Worm (Caenorhabditis elegans): Measurements from ENCODE around the gene srg-8.

srg-8 gene

DNA sequence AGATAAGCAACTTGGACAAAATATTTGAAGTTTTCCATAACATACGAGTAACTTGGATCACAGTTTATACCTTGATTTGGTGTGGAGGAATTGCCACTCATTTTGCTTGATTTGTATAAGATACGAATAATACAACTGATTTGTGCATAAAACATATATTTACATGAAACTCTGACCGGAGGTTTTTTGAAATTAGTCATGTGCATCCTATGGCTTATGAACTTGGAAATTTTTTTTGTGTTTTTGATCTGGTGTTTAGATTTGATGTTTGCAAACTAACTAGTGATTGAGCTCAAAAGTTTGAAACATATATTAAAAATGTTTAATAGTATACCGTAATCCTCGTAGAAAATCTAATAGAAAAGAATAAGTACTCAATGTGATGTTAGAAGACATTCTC lies at the start of gene srg-8:
Gene srg-8 (minus strand): TSS at position 101 of the 400 bp plus-strand sequence.
- TF ChIP-seq lin-13 (tag; optimal IDR thresholded peaks at IDR 0.05) (no peak), snpc-4 (tag; optimal IDR thresholded peaks at IDR 0.05) (no peak), ceh-43 (GFP tag; optimal IDR thresholded peaks at IDR 0.05) (no peak), nhr-237 (tag; optimal IDR thresholded peaks at IDR 0.05) (no peak), mep-1 (tag; optimal IDR thresholded peaks at IDR 0.05) (no peak), lsy-2 (tag; optimal IDR thresholded peaks at IDR 0.05) (no peak), drap-1 (GFP tag; optimal IDR thresholded peaks at IDR 0.05) (no peak), tbx-8 (GFP tag; optimal IDR thresholded peaks at IDR 0.05) (no peak), bed-3 (GFP tag; optimal IDR thresholded peaks at IDR 0.05) (no peak), pha-4 (tag; optimal IDR thresholded peaks at IDR 0.05) (no peak)

DNA sequence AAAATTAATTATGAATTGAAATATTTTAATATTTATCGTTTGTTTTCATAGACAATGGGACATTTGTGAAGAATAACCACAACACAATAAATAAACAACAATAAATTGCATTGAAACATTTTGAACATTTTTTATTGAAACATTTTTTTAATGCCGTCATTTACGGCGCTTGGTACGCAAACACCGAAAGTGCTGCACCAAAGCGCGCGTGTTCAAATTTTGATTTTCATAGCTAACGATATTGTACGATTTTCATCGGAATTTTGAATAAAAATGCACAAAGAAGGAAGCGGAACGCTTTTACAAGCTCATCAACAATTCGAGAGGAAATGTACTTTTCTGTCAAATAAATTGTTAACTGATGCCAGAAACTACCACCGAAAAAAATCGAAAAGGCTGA lies 49.1 kb upstream of the srg-8 start:
- TF ChIP-seq flh-1 (GFP tag; optimal IDR thresholded peaks at IDR 0.05) = no peak
- TF ChIP-seq lsy-2 (tag; optimal IDR thresholded peaks at IDR 0.05) = no peak
- no peak for TF ChIP-seq ceh-39 (tag; optimal IDR thresholded peaks at IDR 0.05)
- no peak for TF ChIP-seq mep-1 (tag; optimal IDR thresholded peaks at IDR 0.05)
- TF ChIP-seq unc-39 (tag; optimal IDR thresholded peaks at IDR 0.05) = no peak

DNA sequence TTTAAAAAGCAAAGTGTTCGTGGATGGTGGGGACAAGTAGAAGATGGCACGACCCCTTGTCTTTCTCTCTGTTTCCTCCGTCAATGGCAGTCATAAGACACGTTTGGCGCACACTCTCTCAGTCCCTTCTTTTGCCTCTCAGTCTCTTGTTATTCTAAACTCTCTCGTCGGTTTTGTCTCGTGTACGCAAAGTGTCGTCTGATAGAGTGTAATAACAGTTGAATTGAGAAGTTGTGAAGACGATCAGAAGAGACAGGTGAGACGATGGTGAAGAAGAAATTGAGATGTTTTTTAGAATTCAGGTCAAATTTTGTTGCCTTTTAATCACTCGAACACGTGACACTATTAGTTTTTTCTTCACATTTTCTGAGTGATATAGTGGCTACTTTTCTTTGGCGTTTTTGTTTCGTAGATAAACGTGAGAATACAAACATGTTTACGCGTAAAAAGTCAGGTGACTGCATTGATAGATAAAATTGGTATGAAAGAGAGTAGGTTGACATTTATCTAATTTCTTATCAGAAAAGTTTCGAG lies 48.5 kb upstream of the srg-8 start, which contains the start of gene F47D12.9:
Gene F47D12.9 (minus strand): TSS at position 267 of the 534 bp plus-strand sequence.
- TF ChIP-seq blmp-1 (tag; optimal IDR thresholded peaks at IDR 0.05) (no peak), ceh-83 (GFP tag; optimal IDR thresholded peaks at IDR 0.05) (no peak), zip-8 (tag; optimal IDR thresholded peaks at IDR 0.05) (no peak), lin-13 (tag; optimal IDR thresholded peaks at IDR 0.05) (peak; percentile 39), mep-1 (tag; optimal IDR thresholded peaks at IDR 0.05) (peak; percentile 54), elt-3 (tag; optimal IDR thresholded peaks at IDR 0.05) (no peak), nhr-2 (tag; optimal IDR thresholded peaks at IDR 0.05) (no peak), drap-1 (GFP tag; optimal IDR thresholded peaks at IDR 0.05) (no peak), nhr-237 (tag; optimal IDR thresholded peaks at IDR 0.05) (no peak), snpc-4 (tag; optimal IDR thresholded peaks at IDR 0.05) (no peak), sptf-1 (tag; optimal IDR thresholded peaks at IDR 0.05) (no peak), unc-62 (GFP tag; optimal IDR thresholded peaks at IDR 0.05) (peak; percentile 10), lsy-2 (tag; optimal IDR thresholded peaks at IDR 0.05) (no peak), ces-1 (GFP tag; optimal IDR thresholded peaks at IDR 0.05) (peak; percentile 28), sem-2 (GFP tag; optimal IDR thresholded peaks at IDR 0.05) (no peak), bed-3 (GFP tag; optimal IDR thresholded peaks at IDR 0.05) (no peak), mls-2 (tag; optimal IDR thresholded peaks at IDR 0.05) (no peak), pha-4 (tag; optimal IDR thresholded peaks at IDR 0.05) (peak; percentile 62), ceh-39 (tag; optimal IDR thresholded peaks at IDR 0.05) (no peak), mab-5 (tag; optimal IDR thresholded peaks at IDR 0.05) (no peak), nhr-28 (tag; optimal IDR thresholded peaks at IDR 0.05) (no peak), cnd-1 (tag; optimal IDR thresholded peaks at IDR 0.05) (no peak), flh-1 (GFP tag; optimal IDR thresholded peaks at IDR 0.05) (no peak), unc-39 (tag; optimal IDR thresholded peaks at IDR 0.05) (no peak), tbx-8 (GFP tag; optimal IDR thresholded peaks at IDR 0.05) (no peak), unc-120 (tag; optimal IDR thresholded peaks at IDR 0.05; ENCODE audit: poor library complexity, severe bottlenecking) (peak; percentile 20), ceh-43 (GFP tag; optimal IDR thresholded peaks at IDR 0.05) (no peak), hlh-1 (tag; optimal IDR thresholded peaks at IDR 0.05) (peak; percentile 53), ztf-11 (tag; optimal IDR thresholded peaks at IDR 0.05) (no peak), ham-2 (GFP tag; optimal IDR thresholded peaks at IDR 0.05) (no peak), nhr-76 (tag; optimal IDR thresholded peaks at IDR 0.05) (no peak), elt-1 (tag; optimal IDR thresholded peaks at IDR 0.05; ENCODE audit: borderline replicate concordance, insufficient read depth) (no peak), nhr-12 (tag; optimal IDR thresholded peaks at IDR 0.05) (no peak), lin-32 (GFP tag; optimal IDR thresholded peaks at IDR 0.05) (no peak), M03D4.4 (tag; optimal IDR thresholded peaks at IDR 0.05) (no peak)

DNA sequence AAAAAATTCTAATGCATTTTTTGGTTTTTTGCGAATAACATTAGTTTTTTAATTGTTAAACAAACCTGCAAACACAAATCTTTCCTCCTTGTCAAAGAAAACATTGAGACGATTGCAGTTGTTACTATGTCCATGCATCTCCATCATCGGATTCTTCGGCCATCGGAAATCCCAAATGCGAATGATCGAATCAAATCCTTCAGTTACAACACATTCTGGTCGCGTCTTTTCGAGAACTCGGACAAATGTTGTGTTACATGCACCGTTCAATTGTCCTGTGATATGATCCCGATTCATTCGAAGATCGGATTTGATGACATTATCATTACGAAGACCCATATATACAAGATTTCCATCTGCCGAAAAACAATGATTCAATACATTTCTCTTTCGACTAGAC lies 45.7 kb upstream of the srg-8 start:
- TF ChIP-seq flh-1 (GFP tag; optimal IDR thresholded peaks at IDR 0.05) = no peak
- no peak for TF ChIP-seq ztf-11 (tag; optimal IDR thresholded peaks at IDR 0.05)
- no peak for TF ChIP-seq ceh-43 (GFP tag; optimal IDR thresholded peaks at IDR 0.05)
- TF ChIP-seq unc-62 (GFP tag; optimal IDR thresholded peaks at IDR 0.05) = no peak

All from whole organism, mixed stage, embryonic.